Worm (Caenorhabditis elegans) whole organism, L1 larva: Measurements from ENCODE around the gene cand-1.
A peak's percentile ranks its signal among the peaks of the same experiment; 100 is the strongest.

Source experiments
- C34B4.2 ChIP-seq: sonication (generic microtip); optimal IDR thresholded peaks from 2 replicates; lab custom pipeline; 2017; ENCODE audit warnings: mild to moderate bottlenecking, missing genetic modification characterization, missing compliant biosample characterization
- Y116A8C.19 ChIP-seq: sonication (generic microtip); optimal IDR thresholded peaks from 2 replicates; lab custom pipeline; 2016; ENCODE audit warnings: missing compliant biosample characterization, missing genetic modification characterization, borderline replicate concordance
- ama-1 ChIP-seq: fragments of 150-350 bp; optimal IDR thresholded peaks from 2 replicates; lab custom pipeline; 2014
- blmp-1 ChIP-seq: fragments of 150-350 bp; optimal IDR thresholded peaks from 2 replicates; lab custom pipeline; 2014; ENCODE audit warnings: missing biosample characterization, missing genetic modification characterization
- ceh-82 ChIP-seq, 3 experiments: fragments of 150-350 bp in 1 of 3; sonication (generic microtip) in 2 of 3; optimal IDR thresholded peaks; 2 replicates each; lab custom pipeline; 2014 to 2017; ENCODE audit warnings: missing biosample characterization in 3 of 3, missing genetic modification characterization in 3 of 3
- ces-1 ChIP-seq: fragments of 150-350 bp; optimal IDR thresholded peaks from 2 replicates; lab custom pipeline; 2014; ENCODE audit warnings: missing biosample characterization, missing genetic modification reagents, missing genetic modification characterization
- efl-1 ChIP-seq, 4 experiments: fragments of 150-350 bp; optimal IDR thresholded peaks in 3 of 4; peaks in 1 of 4; 1 replicate in 1 of 4; 2 replicates in 3 of 4; lab custom pipeline; 2014; ENCODE audit warnings: missing biosample characterization in 2 of 4, missing genetic modification characterization in 2 of 4, missing genetic modification reagents in 2 of 4
- elt-3 ChIP-seq, 6 experiments: fragments of 150-350 bp in 1 of 6; sonication (generic microtip); optimal IDR thresholded peaks; 2 replicates each; lab custom pipeline; 2017 to 2018; ENCODE audit warnings: missing biosample characterization in 6 of 6, missing genetic modification characterization in 6 of 6, inconsistent platforms in 1 of 6
- hlh-17 ChIP-seq: fragments of 200-800 bp; sonication (Bioruptor generic); optimal IDR thresholded peaks from 2 replicates; lab custom pipeline; 2018; ENCODE audit warnings: missing genetic modification characterization, mild to moderate bottlenecking, missing compliant biosample characterization, moderate library complexity, borderline replicate concordance
- jun-1 ChIP-seq: fragments of 150-350 bp; optimal IDR thresholded peaks from 2 replicates; lab custom pipeline; 2014; ENCODE audit warnings: missing biosample characterization, missing genetic modification reagents, missing genetic modification characterization
- lin-13 ChIP-seq: fragments of 150-350 bp; optimal IDR thresholded peaks from 2 replicates; lab custom pipeline; 2014; ENCODE audit warnings: missing biosample characterization, missing genetic modification reagents, missing genetic modification characterization
- lin-14 ChIP-seq: fragments of 200-800 bp; sonication (Bioruptor generic); optimal IDR thresholded peaks from 2 replicates; lab custom pipeline; 2018; ENCODE audit warnings: mild to moderate bottlenecking, missing genetic modification characterization, moderate library complexity, missing compliant biosample characterization
- lsy-2 ChIP-seq, 2 experiments: fragments of 150-350 bp; optimal IDR thresholded peaks; 2 replicates each; lab custom pipeline; 2014; ENCODE audit warnings: missing biosample characterization in 2 of 2, missing genetic modification characterization in 2 of 2
- mab-9 ChIP-seq: fragments of 200-800 bp; sonication (Bioruptor generic); IDR thresholded peaks from 2 replicates; pipeline ENCODE4 v1.3.6; 2022; ENCODE audit warnings: missing genetic modification reagents, missing genetic modification characterization, missing compliant biosample characterization
- mdl-1 ChIP-seq, 2 experiments: fragments of 150-350 bp; optimal IDR thresholded peaks; 2 replicates each; lab custom pipeline; 2014 to 2017; ENCODE audit warnings: missing biosample characterization in 2 of 2, missing genetic modification characterization in 2 of 2, inconsistent platforms in 1 of 2
- mef-2 ChIP-seq: fragments of 150-350 bp; optimal IDR thresholded peaks from 2 replicates; lab custom pipeline; 2014; ENCODE audit warnings: missing biosample characterization, missing genetic modification characterization
- mep-1 ChIP-seq: fragments of 150-350 bp; optimal IDR thresholded peaks from 2 replicates; lab custom pipeline; 2014; ENCODE audit warnings: missing biosample characterization, missing genetic modification characterization
- nhr-19 ChIP-seq: fragments of 200-800 bp; sonication (Bioruptor generic); conservative IDR thresholded peaks from 2 replicates; pipeline ENCODE4 v1.3.6; 2022; ENCODE audit warnings: missing genetic modification characterization, missing compliant biosample characterization
- nhr-20 ChIP-seq: sonication (generic microtip); optimal IDR thresholded peaks from 2 replicates; lab custom pipeline; 2016; ENCODE audit warnings: mild to moderate bottlenecking, missing genetic modification characterization, missing compliant biosample characterization
- nhr-71 ChIP-seq: sonication (generic microtip); optimal IDR thresholded peaks from 2 replicates; lab custom pipeline; 2016; ENCODE audit warnings: mild to moderate bottlenecking, missing genetic modification characterization, moderate library complexity, missing compliant biosample characterization
- nhr-84 ChIP-seq: sonication (generic microtip); optimal IDR thresholded peaks from 2 replicates; lab custom pipeline; 2017; ENCODE audit warnings: missing biosample characterization, missing genetic modification characterization
- nhr-85 ChIP-seq: sonication (generic microtip); peaks from one replicate; lab custom pipeline; 2016; ENCODE audit warnings: missing genetic modification characterization, inconsistent platforms, missing compliant biosample characterization
- nhr-90 ChIP-seq: sonication (generic microtip); optimal IDR thresholded peaks from 2 replicates; lab custom pipeline; 2016; ENCODE audit warnings: mild to moderate bottlenecking, missing genetic modification characterization, missing compliant biosample characterization; ENCODE audit not compliant: poor library complexity
- rnt-1 ChIP-seq: sonication (generic microtip); optimal IDR thresholded peaks from 2 replicates; lab custom pipeline; 2016; ENCODE audit warnings: mild to moderate bottlenecking, missing genetic modification characterization, moderate library complexity, missing compliant biosample characterization
- skn-1 ChIP-seq: fragments of 150-350 bp; optimal IDR thresholded peaks from 2 replicates; lab custom pipeline; 2014; ENCODE audit warnings: missing biosample characterization, missing genetic modification characterization
- snu-23 ChIP-seq: sonication (generic microtip); optimal IDR thresholded peaks from 2 replicates; lab custom pipeline; 2016; ENCODE audit warnings: missing genetic modification characterization, missing compliant biosample characterization
- tbx-2 ChIP-seq: sonication (generic microtip); optimal IDR thresholded peaks from 2 replicates; lab custom pipeline; 2016; ENCODE audit warnings: missing genetic modification characterization, missing compliant biosample characterization
- unc-130 ChIP-seq: fragments of 150-350 bp; optimal IDR thresholded peaks from 2 replicates; lab custom pipeline; 2017; ENCODE audit warnings: missing biosample characterization, missing genetic modification characterization, inconsistent platforms
- unc-30 ChIP-seq: sonication (generic microtip); optimal IDR thresholded peaks from 2 replicates; lab custom pipeline; 2017; ENCODE audit warnings: missing biosample characterization, missing genetic modification characterization
- unc-86 ChIP-seq: sonication (generic microtip); optimal IDR thresholded peaks from 2 replicates; lab custom pipeline; 2016; ENCODE audit warnings: missing genetic modification characterization, missing compliant biosample characterization
- vab-15 ChIP-seq: sonication (generic microtip); optimal IDR thresholded peaks from 2 replicates; lab custom pipeline; 2017; ENCODE audit warnings: missing genotype, mild to moderate bottlenecking, missing genetic modification characterization, missing compliant biosample characterization
- ztf-4 ChIP-seq: fragments of 150-350 bp; optimal IDR thresholded peaks from 2 replicates; lab custom pipeline; 2014; ENCODE audit warnings: missing biosample characterization, missing genetic modification characterization

cand-1 gene

DNA sequence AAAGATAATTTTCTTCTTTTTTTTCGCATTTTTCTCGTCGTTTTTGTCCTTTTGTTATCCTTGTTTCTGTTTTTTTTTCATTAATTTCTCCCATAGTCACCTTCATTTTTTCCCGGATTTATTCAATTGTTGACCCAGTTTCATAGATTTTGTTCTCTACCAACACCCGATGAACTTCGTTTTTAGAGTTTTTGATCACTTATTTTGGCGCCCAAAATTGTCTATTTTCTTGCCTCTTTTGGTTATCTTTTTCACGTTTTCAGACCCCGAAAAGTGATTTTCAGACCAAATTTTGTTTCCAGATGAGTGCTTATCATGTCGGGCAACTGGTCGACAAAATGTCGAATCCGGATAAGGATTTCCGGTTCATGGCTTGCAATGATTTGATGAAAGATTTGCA, at the start of gene cand-1:
Gene cand-1 (plus strand): TSS at position 301 of the 400 bp plus-strand sequence.
- TF ChIP-seq unc-30 (tag; lab: Kevin White, UChicago) = no peak
- TF ChIP-seq jun-1 = no peak
- no peak for TF ChIP-seq mef-2 (tag; lab: Kevin White, UChicago)
- TF ChIP-seq skn-1 = no peak

DNA sequence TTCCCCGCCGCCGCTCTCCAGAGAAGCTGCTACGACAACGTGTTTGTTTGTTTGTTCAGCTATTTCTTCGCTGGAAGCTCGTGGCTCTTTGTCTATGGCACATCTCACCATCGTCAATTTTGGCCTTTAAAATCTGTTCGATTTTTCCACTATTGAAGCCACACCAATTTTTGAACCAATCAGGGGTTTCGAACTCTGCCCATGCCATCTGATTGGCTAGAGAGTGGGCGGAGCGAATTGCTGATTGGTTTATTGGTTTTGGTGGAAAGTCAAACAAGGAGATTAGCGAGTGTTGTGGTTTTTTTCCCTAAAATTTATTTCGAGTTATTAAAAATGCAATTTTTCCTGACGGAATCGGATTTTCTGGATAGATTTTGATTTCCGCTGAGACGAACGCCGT, 46.5 kb upstream of the cand-1 start:
- TF ChIP-seq rnt-1 (tag; lab: Kevin White, UChicago) (no peak), nhr-84 (tag; lab: Kevin White, UChicago) (no peak), lsy-2 (tag; optimal IDR thresholded peaks at IDR 0.05; lab: Kevin White, UChicago) (no peak), ces-1 (GFP tag; lab: Kevin White, UChicago) (no peak), ztf-4 (tag; lab: Kevin White, UChicago) (no peak)

DNA sequence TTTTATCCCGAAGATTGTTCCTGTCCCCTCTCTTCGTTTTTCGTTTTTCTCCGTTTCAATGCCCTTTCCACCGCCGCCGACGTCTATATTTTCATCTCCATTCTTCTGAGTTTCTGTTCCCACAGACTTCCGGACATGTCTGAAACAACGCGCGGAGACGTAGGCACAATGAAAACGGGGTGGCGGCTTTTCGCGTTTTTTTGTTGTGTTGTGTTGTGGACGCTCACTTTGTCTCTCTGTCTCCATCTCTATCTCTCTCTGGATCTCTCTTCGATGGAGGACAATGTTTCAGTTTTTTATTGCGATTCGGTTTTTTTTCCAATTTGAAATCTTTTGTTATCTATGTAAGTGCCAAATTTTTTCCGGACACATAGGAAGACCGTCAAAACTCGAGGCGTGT, 42.7 kb upstream of the cand-1 start:
- TF ChIP-seq lin-14 (peak; percentile 13), vab-15 (tag; lab: Kevin White, UChicago) (no peak), ama-1 (lab: Kevin White, UChicago) (no peak)

DNA sequence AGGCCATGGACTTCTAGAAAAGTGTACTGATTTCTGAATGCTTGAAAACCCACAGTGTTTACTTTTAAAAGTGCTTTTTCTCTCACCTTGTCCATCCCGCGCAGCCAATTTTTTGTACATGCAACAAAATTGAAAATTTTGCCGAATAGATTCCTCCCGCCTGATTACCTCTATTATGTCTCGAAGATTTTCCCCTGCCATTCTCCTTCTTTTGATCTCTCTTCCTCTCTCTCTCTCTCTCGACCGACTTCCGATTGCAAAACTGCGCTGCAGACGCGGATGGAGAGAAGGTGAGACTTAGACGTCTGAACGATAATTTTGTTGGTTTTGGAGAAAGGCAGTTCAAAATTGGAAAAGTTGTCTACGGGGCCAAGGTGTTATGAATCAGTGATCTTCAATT, 28.2 kb upstream of the cand-1 start:
- peak; percentile 52 for TF ChIP-seq lin-14
- no peak for TF ChIP-seq unc-86 (tag; lab: Kevin White, UChicago)
- TF ChIP-seq lin-13 = no peak
- peak; percentile 45 for TF ChIP-seq mep-1
- TF ChIP-seq nhr-85 (tag; lab: Kevin White, UChicago) = peak; percentile 53
- peak in 1 of 6 experiments; percentile 37 for TF ChIP-seq elt-3 (tag; optimal IDR thresholded peaks at IDR 0.05; lab: Kevin White, UChicago)
- TF ChIP-seq blmp-1 (tag; lab: Kevin White, UChicago) = peak; percentile 91
- no peak for TF ChIP-seq mdl-1 (tag; optimal IDR thresholded peaks at IDR 0.05; lab: Kevin White, UChicago)
- TF ChIP-seq, all 84 proteins: peak for 5

DNA sequence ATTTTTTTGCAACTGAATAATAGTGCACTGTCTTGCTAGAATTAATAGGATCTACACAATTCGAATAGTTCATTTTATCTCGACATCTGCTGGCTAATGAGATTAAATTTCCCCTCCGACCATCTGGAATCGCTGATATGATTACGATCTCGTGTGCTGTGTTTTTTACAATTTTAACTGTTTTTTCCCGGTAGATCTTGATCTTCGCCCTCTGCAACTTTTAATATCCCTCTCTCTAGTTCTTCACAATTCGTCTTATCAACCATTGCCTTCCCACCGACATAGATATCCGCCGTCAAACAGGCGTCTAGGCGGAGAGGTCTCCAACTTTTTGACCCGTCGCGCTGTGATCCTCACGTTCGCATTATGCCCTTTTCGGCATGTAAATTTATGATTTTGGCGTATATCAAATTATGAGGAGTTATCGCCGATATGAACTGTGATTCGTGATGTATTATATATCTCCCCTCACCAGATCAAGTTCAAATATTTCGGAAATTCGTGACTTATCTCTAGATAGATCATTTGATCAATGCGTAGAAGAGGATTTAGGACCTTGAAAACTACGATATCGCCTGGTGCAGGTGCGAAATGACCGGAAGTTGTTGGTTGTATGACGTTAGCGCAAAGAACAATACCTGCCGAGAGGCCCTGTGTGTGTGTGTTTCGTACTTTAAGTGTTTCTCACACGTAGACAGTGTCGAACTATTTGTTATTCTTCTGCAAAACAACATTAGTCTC, 24.0 kb upstream of the cand-1 start:
- no peak for TF ChIP-seq Y116A8C.19 (tag; lab: Kevin White, UChicago)
- TF ChIP-seq lsy-2 (tag; optimal IDR thresholded peaks at IDR 0.05; lab: Kevin White, UChicago) = peak in 1 of 2 experiments; percentile 26
- TF ChIP-seq blmp-1 (tag; lab: Kevin White, UChicago) = peak; percentile 53
- TF ChIP-seq unc-86 (tag; lab: Kevin White, UChicago) = no peak
- TF ChIP-seq lin-14 = peak; percentile 79
- TF ChIP-seq nhr-71 (tag; lab: Kevin White, UChicago) = peak; percentile 67
- peak; percentile 32 for TF ChIP-seq snu-23 (GFP tag; lab: Kevin White, UChicago)
- TF ChIP-seq mab-9 = no peak
- TF ChIP-seq efl-1 (optimal IDR thresholded peaks at IDR 0.05; lab: Kevin White, UChicago) = no peak
- TF ChIP-seq efl-1 (GFP tag; optimal IDR thresholded peaks at IDR 0.05 in 1 of 2; lab: Kevin White, UChicago) = peak in 1 of 2 experiments; percentile 23
- peak; percentile 95 for TF ChIP-seq nhr-85 (tag; lab: Kevin White, UChicago)
- TF ChIP-seq vab-15 (tag; lab: Kevin White, UChicago) = no peak
- TF ChIP-seq unc-130 (tag; lab: Kevin White, UChicago) = peak; percentile 8
- peak; percentile 45; the same call in 1 of the 2 replicates for TF ChIP-seq nhr-19 (GFP tag; lab: Robert Waterston, UW)
- TF ChIP-seq nhr-20 (tag; lab: Kevin White, UChicago) = peak; percentile 77
- no peak for TF ChIP-seq ceh-82 (tag; optimal IDR thresholded peaks at IDR 0.05; lab: Kevin White, UChicago)
- TF ChIP-seq nhr-90 (tag; lab: Kevin White, UChicago) = peak; percentile 43
- TF ChIP-seq elt-3 (tag; optimal IDR thresholded peaks at IDR 0.05; lab: Kevin White, UChicago) = peak in 5 of 6 experiments; percentile 11 to 70 (median 59)
- TF ChIP-seq hlh-17 (GFP tag; lab: Kevin White, UChicago) = no peak
- TF ChIP-seq C34B4.2 (tag; lab: Kevin White, UChicago) = no peak
- TF ChIP-seq rnt-1 (tag; lab: Kevin White, UChicago) = no peak
- peak; percentile 4 for TF ChIP-seq tbx-2 (tag; lab: Kevin White, UChicago)
- TF ChIP-seq, all 84 proteins: peak for 13
